Worm (Caenorhabditis elegans) whole organism, L2 larva: ENCODE measurements around the gene srsx-24.

ENCODE experiments used
- C34F6.9 ChIP-seq: fragments of 150-350 bp; optimal IDR thresholded peaks from 2 replicates; lab custom pipeline; 2014; ENCODE audit warnings: missing biosample characterization, missing genetic modification characterization
- elt-3 ChIP-seq: sonication (generic microtip); optimal IDR thresholded peaks from 2 replicates; lab custom pipeline; 2017; ENCODE audit warnings: missing biosample characterization, missing genetic modification characterization
- fos-1 ChIP-seq: fragments of 150-350 bp; optimal IDR thresholded peaks from 2 replicates; lab custom pipeline; 2014; ENCODE audit warnings: missing biosample characterization, missing genetic modification characterization
- lin-11 ChIP-seq: fragments of 150-350 bp; sonication (generic microtip); optimal IDR thresholded peaks from 2 replicates; lab custom pipeline; 2014; ENCODE audit warnings: missing biosample characterization, missing genetic modification characterization, inconsistent platforms, mixed read lengths
- lin-39 ChIP-seq: fragments of 150-350 bp; optimal IDR thresholded peaks from 2 replicates; lab custom pipeline; 2014; ENCODE audit warnings: missing biosample characterization, missing genetic modification reagents, missing genetic modification characterization
- lsy-2 ChIP-seq, 2 experiments: fragments of 150-350 bp in 1 of 2; sonication (generic microtip) in 1 of 2; optimal IDR thresholded peaks; 2 replicates each; lab custom pipeline; 2014 to 2017; ENCODE audit warnings: missing biosample characterization in 2 of 2, missing genetic modification characterization in 2 of 2
- nhr-10 ChIP-seq: sonication (generic microtip); optimal IDR thresholded peaks from 2 replicates; lab custom pipeline; 2017; ENCODE audit warnings: missing biosample characterization, missing genetic modification characterization
- nhr-12 ChIP-seq: fragments of 150-350 bp; optimal IDR thresholded peaks from 2 replicates; lab custom pipeline; 2014; ENCODE audit warnings: missing biosample characterization, missing genetic modification characterization
- sma-3 ChIP-seq: sonication (generic microtip); optimal IDR thresholded peaks from 2 replicates; lab custom pipeline; 2016; ENCODE audit warnings: missing genetic modification reagents, missing genetic modification characterization, missing compliant biosample characterization
- snpc-4 ChIP-seq: fragments of 150-350 bp; optimal IDR thresholded peaks from 2 replicates; lab custom pipeline; 2014; ENCODE audit warnings: missing biosample characterization, missing genetic modification characterization
- unc-62 ChIP-seq: fragments of 150-350 bp; optimal IDR thresholded peaks from 2 replicates; lab custom pipeline; 2014; ENCODE audit warnings: missing biosample characterization, missing genetic modification reagents, missing genetic modification characterization

DNA sequence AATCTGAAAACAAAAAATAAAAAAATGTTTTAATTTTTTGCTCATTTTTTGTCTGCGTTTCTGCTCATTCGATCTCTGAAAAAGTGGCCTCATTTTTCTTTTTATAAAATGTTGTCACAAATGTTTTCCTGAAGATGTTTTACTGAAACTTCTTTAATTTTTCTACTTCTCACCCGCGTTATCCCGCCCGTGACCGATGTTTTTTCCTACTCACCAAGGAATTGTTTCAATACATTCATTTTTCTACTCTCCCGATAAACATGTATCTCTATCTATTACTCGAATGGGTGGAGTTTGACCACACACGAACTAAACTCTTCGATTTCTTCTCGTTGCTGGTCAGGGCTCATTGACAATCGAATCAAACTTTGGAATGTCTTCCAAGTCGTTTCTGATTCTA is 48.4 kb downstream of the srsx-24 start, which contains the start of gene F10G2.2:
- TF ChIP-seq elt-3: no peak
- no peak for TF ChIP-seq snpc-4 (tag; lab: Kevin White, UChicago)
- TF ChIP-seq unc-62 (GFP tag; lab: Kevin White, UChicago): no peak
- TF ChIP-seq lin-11 (tag; lab: Kevin White, UChicago): no peak
- TF ChIP-seq nhr-12 (tag; lab: Kevin White, UChicago): no peak
- TF ChIP-seq fos-1 (tag; lab: Kevin White, UChicago): no peak
- TF ChIP-seq C34F6.9: no peak
- no peak for TF ChIP-seq lsy-2 (tag; optimal IDR thresholded peaks at IDR 0.05; lab: Kevin White, UChicago)
- no peak for TF ChIP-seq sma-3 (GFP tag; lab: Kevin White, UChicago)
- no peak for TF ChIP-seq lin-39
- no peak for TF ChIP-seq nhr-10 (tag; lab: Kevin White, UChicago)
